Worm (Caenorhabditis elegans): ENCODE results near the gene ugt-24.

ce11 chrIV:6159616-6160015, 50.9 kb downstream of the ugt-24 start:
- TF ChIP-seq fkh-6 (tag; optimal IDR thresholded peaks at IDR 0.05) (no peak), nhr-11 (tag; optimal IDR thresholded peaks at IDR 0.05) (no peak), pha-4 (tag; optimal IDR thresholded peaks at IDR 0.05) (no peak)

Measured in whole organism, late embryonic.